Fruit fly (Drosophila melanogaster): ENCODE results near the gene CG4872.

The CG4872 gene

DNA sequence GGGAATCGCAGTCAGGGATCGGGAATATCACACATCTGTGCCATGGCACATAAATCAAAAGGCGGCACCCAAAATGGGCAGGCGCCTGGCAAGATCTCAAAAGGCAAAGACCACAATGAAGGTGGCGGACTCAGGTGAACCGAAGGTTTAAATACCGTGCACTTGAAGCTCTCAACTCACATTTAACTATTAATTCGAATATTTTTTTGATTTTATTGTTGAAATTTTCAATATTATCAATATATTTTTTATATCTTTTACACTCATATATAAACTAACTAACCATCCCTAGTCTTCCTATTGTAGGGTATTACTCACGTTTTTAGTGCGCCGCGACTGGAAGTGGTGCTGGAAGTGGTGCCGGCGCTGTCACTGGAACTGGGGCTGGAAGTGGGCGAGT lies 32.2 kb upstream of the CG4872 start (continued):
- TF ChIP-seq ash1 (GFP tag; optimal IDR thresholded peaks at IDR 0.05) (no peak), D19A (tag; optimal IDR thresholded peaks at IDR 0.05) (peak; percentile 37), CG9817 (tag; optimal IDR thresholded peaks at IDR 0.05) (no peak), CG8089 (GFP tag; optimal IDR thresholded peaks at IDR 0.05) (no peak), CG7357 (GFP tag; IDR thresholded peaks at IDR 0.05) (no peak), Dref (GFP tag; IDR thresholded peaks at IDR 0.05) (no peak), CG4328 (GFP tag; optimal IDR thresholded peaks at IDR 0.05) (no peak), odd (GFP tag; optimal IDR thresholded peaks at IDR 0.05) (no peak), CG13424 (tag; optimal IDR thresholded peaks at IDR 0.05) (peak; percentile 12), zf30C (GFP tag; optimal IDR thresholded peaks at IDR 0.05) (no peak), Rfx (GFP tag; IDR thresholded peaks at IDR 0.05) (no peak), CG14667 (GFP tag; IDR thresholded peaks at IDR 0.05) (no peak), CG4820 (GFP tag; optimal IDR thresholded peaks at IDR 0.05) (peak; percentile 1), Usf (GFP tag; optimal IDR thresholded peaks at IDR 0.05) (no peak), gsb (GFP tag; IDR thresholded peaks at IDR 0.05) (no peak), MTF-1 (GFP tag; optimal IDR thresholded peaks at IDR 0.05; ENCODE audit: borderline replicate concordance) (no peak), CG2712 (tag; optimal IDR thresholded peaks at IDR 0.05) (peak; percentile 16), aop (GFP tag; IDR thresholded peaks at IDR 0.05) (no peak), D (optimal IDR thresholded peaks at IDR 0.05) (no peak), D (GFP tag; optimal IDR thresholded peaks at IDR 0.05) (peak; percentile 5), CG17359 (tag; optimal IDR thresholded peaks at IDR 0.05) (peak; percentile 27), Sox102F (GFP tag; optimal IDR thresholded peaks at IDR 0.05) (peak; percentile 24), CG7987 (GFP tag; optimal IDR thresholded peaks at IDR 0.05) (no peak), CG32772 (GFP tag; IDR thresholded peaks at IDR 0.05) (0 out of 2 replicates have a peak, but pooled peaks have one; percentile 17), CG16863 (GFP tag; optimal IDR thresholded peaks at IDR 0.05) (no peak), Sox100B (GFP tag; optimal IDR thresholded peaks at IDR 0.05) (peak; percentile 7), phol (tag; optimal IDR thresholded peaks at IDR 0.05) (peak; percentile 40), CG34422 (GFP tag; IDR thresholded peaks at IDR 0.05) (no peak), row (GFP tag; IDR thresholded peaks at IDR 0.05) (peak; percentile 45; the same call in 2 of the 3 replicates), ac (GFP tag; optimal IDR thresholded peaks at IDR 0.05) (no peak), CG10321 (GFP tag; IDR thresholded peaks at IDR 0.05) (no peak), CG6813 (GFP tag; optimal IDR thresholded peaks at IDR 0.05) (no peak), CG4730 (GFP tag; IDR thresholded peaks at IDR 0.05) (no peak), Rx (GFP tag; IDR thresholded peaks at IDR 0.05) (no peak), CG15479 (GFP tag; optimal IDR thresholded peaks at IDR 0.05) (no peak), CG17328 (GFP tag; IDR thresholded peaks at IDR 0.05) (no peak), tna (GFP tag; IDR thresholded peaks at IDR 0.05; ENCODE audit: partially characterized antibody) (no peak), lmd (GFP tag; IDR thresholded peaks at IDR 0.05) (0 out of 2 replicates have a peak, but pooled peaks have one; percentile 18), CG12071 (GFP tag; optimal IDR thresholded peaks at IDR 0.05) (no peak), CG13775 (GFP tag; optimal IDR thresholded peaks at IDR 0.05) (no peak), E2f1 (GFP tag; IDR thresholded peaks at IDR 0.05) (no peak), CG10959 (GFP tag; IDR thresholded peaks at IDR 0.05) (no peak), Med (GFP tag) (no peak), trh (GFP tag; optimal IDR thresholded peaks at IDR 0.05) (no peak), pho (GFP tag; optimal IDR thresholded peaks at IDR 0.05) (no peak), CG5953 (GFP tag; IDR thresholded peaks at IDR 0.05) (no peak), YL-1 (GFP tag; optimal IDR thresholded peaks at IDR 0.05) (no peak), CG17568 (GFP tag; optimal IDR thresholded peaks at IDR 0.05) (no peak), Lhr (GFP tag; optimal IDR thresholded peaks at IDR 0.05) (no peak), eyg (GFP tag; optimal IDR thresholded peaks at IDR 0.05) (no peak), grn (GFP tag; optimal IDR thresholded peaks at IDR 0.05) (no peak), yki (optimal IDR thresholded peaks at IDR 0.05) (no peak), CG10543 (GFP tag; optimal IDR thresholded peaks at IDR 0.05) (no peak)
